Fruit fly (Drosophila melanogaster): ENCODE measurements around the gene Pif1.

- TF ChIP-seq CG8478 (optimal IDR thresholded peaks at IDR 0.05) (no peak), CTCF (optimal IDR thresholded peaks at IDR 0.05) (no peak)
Measured at dm6 chr2L:3477057-3477755, 7.4 kb upstream of the Pif1 start.

Measured in S2 (cell line).